Worm (Caenorhabditis elegans): Measurements from ENCODE around the gene F38H4.5.

Gene F38H4.5

DNA sequence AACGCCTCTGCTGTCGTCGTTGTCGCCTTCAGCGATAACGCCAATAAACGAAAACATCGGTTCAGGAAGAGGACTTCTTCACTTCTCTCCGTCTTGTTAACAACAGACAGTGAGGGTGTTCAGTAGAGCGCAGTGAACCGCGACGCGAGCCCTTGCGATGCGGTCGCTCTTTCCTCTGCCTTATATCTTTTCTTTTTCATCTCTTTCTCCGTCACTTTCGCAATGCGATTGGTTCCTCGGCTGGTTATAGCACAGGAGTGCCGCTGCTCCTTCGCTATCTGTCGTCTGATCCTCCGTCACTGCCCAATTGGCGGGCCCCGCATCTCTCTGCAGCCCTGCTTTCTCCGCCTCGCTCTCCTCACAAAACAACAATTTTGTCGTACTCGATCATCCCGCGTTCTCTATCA, 5.2 kb downstream of the F38H4.5 start (continued):
- TF ChIP-seq him-1 (tag; optimal IDR thresholded peaks at IDR 0.05) (no peak), ztf-25 (GFP tag; IDR thresholded peaks at IDR 0.05) (no peak), madf-3 (GFP tag; IDR thresholded peaks at IDR 0.05) (peak; percentile 84), ccch-3 (GFP tag; optimal IDR thresholded peaks at IDR 0.05) (no peak), lin-40 (tag; optimal IDR thresholded peaks at IDR 0.05) (peak; percentile 51), unc-130 (GFP tag; optimal IDR thresholded peaks at IDR 0.05) (no peak), lir-1 (GFP tag; conservative IDR thresholded peaks at IDR 0.05) (no peak; the same call in 1 of the 2 replicates), hlh-12 (tag; optimal IDR thresholded peaks at IDR 0.05) (no peak), egl-44 (GFP tag; IDR thresholded peaks at IDR 0.05) (no peak), lin-35 (GFP tag; optimal IDR thresholded peaks at IDR 0.05) (peak in 1 of 3 experiments; percentile 59), repo-1 (tag; optimal IDR thresholded peaks at IDR 0.05) (peak; percentile 25), lsy-27 (tag; optimal IDR thresholded peaks at IDR 0.05; ENCODE audit: borderline replicate concordance, insufficient read depth) (no peak), ztf-28 (GFP tag; IDR thresholded peaks at IDR 0.05) (no peak), attf-6 (GFP tag; IDR thresholded peaks at IDR 0.05) (no peak), snpc-1.3 (tag; optimal IDR thresholded peaks at IDR 0.05; ENCODE audit: insufficient read depth) (no peak), rec-8 (tag; optimal IDR thresholded peaks at IDR 0.05) (no peak), D2030.7 (GFP tag; IDR thresholded peaks at IDR 0.05) (no peak), cebp-1 (GFP tag; IDR thresholded peaks at IDR 0.05) (peak; percentile 89), cebp-1 (tag; optimal IDR thresholded peaks at IDR 0.05) (peak; percentile 96), cebp-2 (GFP tag; IDR thresholded peaks at IDR 0.05) (no peak), tlf-1 (GFP tag; optimal IDR thresholded peaks at IDR 0.05) (no peak), ztf-3 (GFP tag; optimal IDR thresholded peaks at IDR 0.05) (no peak), lag-1 (GFP tag; IDR thresholded peaks at IDR 0.05) (no peak), ama-1 (optimal IDR thresholded peaks at IDR 0.05) (no peak), ama-1 (GFP tag; optimal IDR thresholded peaks at IDR 0.05) (no peak), B0261.1 (tag; optimal IDR thresholded peaks at IDR 0.05) (no peak), chd-7 (tag; optimal IDR thresholded peaks at IDR 0.05) (peak; percentile 27), F23B12.7 (tag; optimal IDR thresholded peaks at IDR 0.05; ENCODE audit: insufficient read depth) (no peak), nfya-1 (tag; optimal IDR thresholded peaks at IDR 0.05; ENCODE audit: borderline replicate concordance, insufficient read depth) (no peak), snpc-4 (GFP tag; optimal IDR thresholded peaks at IDR 0.05) (no peak), snpc-4 (tag; optimal IDR thresholded peaks at IDR 0.05) (peak in 2 of 4 experiments; percentile 21 to 27), tbx-9 (tag; optimal IDR thresholded peaks at IDR 0.05; ENCODE audit: borderline replicate concordance) (no peak), T07F8.4 (tag; optimal IDR thresholded peaks at IDR 0.05) (no peak), Y56A3A.18 (GFP tag; IDR thresholded peaks at IDR 0.05) (no peak), nfyb-1 (GFP tag; IDR thresholded peaks at IDR 0.05) (peak; percentile 71; the same call in 1 of the 2 replicates), pha-4 (tag; optimal IDR thresholded peaks at IDR 0.05) (no peak), rpc-1 (optimal IDR thresholded peaks at IDR 0.05) (no peak), rpc-1 (tag; optimal IDR thresholded peaks at IDR 0.05) (no peak), nfya-2 (GFP tag; IDR thresholded peaks at IDR 0.05) (no peak), F10E7.11 (tag; optimal IDR thresholded peaks at IDR 0.05) (no peak), sptf-2 (GFP tag; optimal IDR thresholded peaks at IDR 0.05) (no peak), F49E8.2 (tag; optimal IDR thresholded peaks at IDR 0.05; ENCODE audit: insufficient read depth) (no peak), lsl-1 (GFP tag; optimal IDR thresholded peaks at IDR 0.05) (no peak), tbp1 (GFP tag; optimal IDR thresholded peaks at IDR 0.05) (peak; percentile 39), nhr-120 (GFP tag; IDR thresholded peaks at IDR 0.05) (no peak), F57A8.1 (GFP tag; optimal IDR thresholded peaks at IDR 0.05) (no peak), madf-10 (tag; optimal IDR thresholded peaks at IDR 0.05) (peak; percentile 23), sea-2 (GFP tag; IDR thresholded peaks at IDR 0.05) (no peak), attf-5 (GFP tag; optimal IDR thresholded peaks at IDR 0.05) (peak; percentile 88)

Measured in whole organism, young adult.